Worm (Caenorhabditis elegans) whole organism, L3 larva: ENCODE measurements around the gene R07E5.15.

Source experiments
- R02D3.7 ChIP-seq: fragments of 150-350 bp; optimal IDR thresholded peaks from 2 replicates; lab custom pipeline; 2014; ENCODE audit warnings: missing biosample characterization, missing genetic modification characterization
- ama-1 ChIP-seq: fragments of 150-350 bp; optimal IDR thresholded peaks from 2 replicates; lab custom pipeline; 2018
- ceh-9 ChIP-seq: sonication (generic microtip); optimal IDR thresholded peaks from 2 replicates; lab custom pipeline; 2018; ENCODE audit warnings: missing biosample characterization, missing genetic modification characterization
- elt-2 ChIP-seq: sonication (generic microtip); optimal IDR thresholded peaks from 2 replicates; lab custom pipeline; 2016; ENCODE audit warnings: missing genetic modification reagents, mild to moderate bottlenecking, missing genetic modification characterization, missing compliant biosample characterization
- nhr-11 ChIP-seq: fragments of 150-350 bp; optimal IDR thresholded peaks from 2 replicates; lab custom pipeline; 2014; ENCODE audit warnings: missing biosample characterization, missing genetic modification characterization
- nhr-237 ChIP-seq: fragments of 150-350 bp; optimal IDR thresholded peaks from 2 replicates; lab custom pipeline; 2014; ENCODE audit warnings: missing biosample characterization, missing genetic modification characterization
- nhr-28 ChIP-seq: fragments of 150-350 bp; optimal IDR thresholded peaks from 2 replicates; lab custom pipeline; 2014; ENCODE audit warnings: missing biosample characterization, missing genetic modification characterization
- nhr-76 ChIP-seq: fragments of 150-350 bp; sonication (generic microtip); optimal IDR thresholded peaks from 5 replicates; lab custom pipeline; 2014; ENCODE audit warnings: missing biosample characterization, missing genetic modification characterization
- nhr-77 ChIP-seq: fragments of 150-350 bp; optimal IDR thresholded peaks from 2 replicates; lab custom pipeline; 2014; ENCODE audit warnings: missing biosample characterization, missing genetic modification characterization
- pha-4 ChIP-seq: fragments of 150-350 bp; optimal IDR thresholded peaks from 2 replicates; lab custom pipeline; 2014; ENCODE audit warnings: missing biosample characterization, missing genetic modification reagents, missing genetic modification characterization
- sea-2 ChIP-seq: fragments of 150-350 bp; sonication (generic microtip); optimal IDR thresholded peaks from 4 replicates; lab custom pipeline; 2014; ENCODE audit warnings: missing biosample characterization, missing genetic modification reagents, missing genetic modification characterization
- snpc-4 ChIP-seq: fragments of 150-350 bp; optimal IDR thresholded peaks from 2 replicates; lab custom pipeline; 2014; ENCODE audit warnings: missing biosample characterization, missing genetic modification characterization
- ztf-11 ChIP-seq: fragments of 150-350 bp; optimal IDR thresholded peaks from 2 replicates; lab custom pipeline; 2014; ENCODE audit warnings: missing biosample characterization, missing genetic modification characterization

DNA sequence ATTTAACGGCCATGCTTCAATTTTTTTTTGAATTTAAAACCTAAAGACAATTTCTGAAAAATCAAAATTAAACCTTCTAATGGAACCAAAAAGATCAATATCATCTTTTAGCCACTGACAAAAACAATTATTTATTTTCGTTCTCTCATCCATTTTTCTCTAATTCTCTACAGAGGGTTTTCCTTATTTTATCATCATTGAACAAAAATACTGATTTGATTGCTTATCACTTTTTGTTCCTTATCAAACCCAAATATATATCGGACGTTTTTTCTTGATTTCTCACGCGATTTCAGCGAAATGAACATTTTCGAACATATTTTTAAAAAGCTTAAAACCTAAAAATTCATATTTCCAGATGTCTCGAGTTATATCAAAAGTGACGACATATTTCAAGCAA, 11.9 kb downstream of the R07E5.15 start, which contains the start of gene mpc-1:
- no peak for TF ChIP-seq ztf-11 (tag; lab: Kevin White, UChicago)
- TF ChIP-seq ama-1: no peak
- peak; percentile 64 for TF ChIP-seq pha-4 (tag; lab: Kevin White, UChicago)
- TF ChIP-seq nhr-28 (tag; lab: Kevin White, UChicago): no peak
- no peak for TF ChIP-seq nhr-237 (tag; lab: Kevin White, UChicago)
- TF ChIP-seq ceh-9 (tag; lab: Kevin White, UChicago): no peak
- peak; percentile 57 for TF ChIP-seq snpc-4
- no peak for TF ChIP-seq nhr-76
- peak; percentile 89 for TF ChIP-seq elt-2 (tag; lab: Kevin White, UChicago)
- no peak for TF ChIP-seq nhr-11 (tag; lab: Kevin White, UChicago)
- no peak for TF ChIP-seq R02D3.7
- no peak for TF ChIP-seq nhr-77
- TF ChIP-seq sea-2 (GFP tag; lab: Kevin White, UChicago): no peak
